Fruit fly (Drosophila melanogaster) ovary, adult (tissue): ENCODE data around the gene Toll-9.

ENCODE experiments used
- CG17801 ChIP-seq: fragments of 200-800 bp; optimal IDR thresholded peaks from 2 replicates; lab custom pipeline; 2019; ENCODE audit warnings: missing biosample characterization, mild to moderate bottlenecking, missing genetic modification characterization, moderate library complexity; ENCODE audit not compliant: partially characterized antibody

The Toll-9 gene

DNA sequence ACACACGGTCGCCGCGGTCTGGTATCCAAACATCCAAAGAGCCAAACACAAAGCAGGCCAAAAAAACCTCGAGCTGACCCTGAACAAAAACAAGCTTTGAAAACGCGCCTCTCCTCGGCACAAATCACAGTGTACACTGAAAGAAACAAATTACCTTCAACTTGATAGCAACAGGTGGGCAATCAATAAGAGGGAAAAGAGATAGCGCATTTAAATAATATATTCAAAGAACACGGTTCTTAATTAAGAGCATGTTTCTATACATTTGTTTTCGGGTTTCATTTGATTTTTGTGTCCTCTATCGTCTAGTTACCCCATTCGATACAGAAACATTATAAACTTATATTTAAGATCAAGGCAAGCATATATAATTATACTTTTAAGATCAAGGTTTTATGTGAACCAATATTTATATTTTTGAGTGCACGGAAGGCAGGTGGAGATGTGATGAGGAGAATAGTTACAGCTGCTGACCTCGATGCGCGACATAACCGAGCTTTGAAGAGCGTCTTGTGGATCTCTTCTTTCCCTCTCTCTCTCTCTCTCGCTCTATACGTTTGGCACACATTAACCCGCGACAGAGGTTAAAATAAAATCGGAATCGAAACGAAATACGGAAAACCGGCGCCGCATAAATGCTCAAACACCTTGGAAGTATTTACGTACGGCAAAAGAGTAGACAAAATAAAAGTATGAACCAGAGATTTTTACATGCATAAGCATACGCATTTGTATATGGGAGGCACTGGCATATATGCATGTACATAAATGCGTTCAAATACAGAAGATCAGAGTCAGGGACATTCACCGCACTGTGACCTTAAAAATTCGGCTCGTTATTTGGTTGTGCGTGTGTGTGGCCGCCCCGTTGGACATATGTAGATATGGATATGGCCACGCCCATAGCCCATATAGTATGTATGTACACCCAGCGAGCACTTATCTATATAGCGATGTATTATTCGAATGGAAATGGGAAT, 32.0 kb upstream of the Toll-9 start:
- TF ChIP-seq CG17801 (GFP tag; lab: Kevin White, UChicago): peak; percentile 60

DNA sequence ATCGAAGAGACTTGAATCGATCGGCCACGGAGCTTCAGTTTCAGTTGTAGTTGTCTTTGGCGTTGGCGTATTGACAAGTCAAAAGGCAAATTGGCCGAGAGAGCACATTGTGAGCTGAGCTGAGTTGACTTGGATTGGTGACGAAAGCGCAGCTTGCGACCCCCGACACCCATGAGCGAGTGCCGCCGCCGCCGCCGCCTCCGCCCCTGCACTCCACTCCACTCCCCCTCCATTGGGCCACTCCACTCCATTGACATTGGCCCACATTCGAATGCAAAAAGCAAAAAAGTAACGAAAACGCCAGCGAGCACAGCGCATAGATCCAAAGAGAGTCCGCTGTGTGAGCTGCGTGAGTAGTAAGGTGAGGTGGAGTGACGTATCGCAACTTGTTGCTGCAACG, 31.2 kb upstream of the Toll-9 start:
- TF ChIP-seq CG17801 (GFP tag; lab: Kevin White, UChicago): no peak

- TF ChIP-seq CG17801 (GFP tag; lab: Kevin White, UChicago): no peak
Observed at dm6 chr3L:20396047-20396446, 29.5 kb upstream of the Toll-9 start.

- TF ChIP-seq CG17801 (GFP tag; lab: Kevin White, UChicago): peak; percentile 75
Observed at dm6 chr3L:20395257-20395909, 28.9 kb upstream of the Toll-9 start.

dm6 chr3L:20393357-20393756, 26.8 kb upstream of the Toll-9 start, which contains the start of gene CG33969:
Gene CG33969, minus strand, starts transcription at chr3L:20393553.
- peak; percentile 2 for TF ChIP-seq CG17801 (GFP tag; lab: Kevin White, UChicago)

DNA sequence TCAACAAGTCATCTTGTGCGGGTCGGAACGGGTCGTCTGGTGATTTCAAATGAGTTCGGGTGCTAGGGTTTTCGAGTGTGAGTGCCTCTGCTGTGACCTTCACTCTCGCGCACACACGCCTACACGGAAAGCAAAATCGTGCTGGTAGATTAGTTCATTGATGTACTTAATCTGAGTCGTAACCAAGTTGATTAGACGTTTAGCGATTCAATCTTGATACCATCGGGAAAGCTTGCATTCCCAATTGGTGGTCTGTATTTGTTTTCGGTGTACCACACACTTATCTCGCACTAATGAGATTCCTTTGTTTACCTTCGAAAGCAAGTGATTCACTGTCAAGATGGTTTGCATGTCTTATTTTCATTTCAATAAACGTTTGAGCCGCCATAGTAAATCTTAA, 22.5 kb upstream of the Toll-9 start:
- no peak for TF ChIP-seq CG17801 (GFP tag; lab: Kevin White, UChicago)

DNA sequence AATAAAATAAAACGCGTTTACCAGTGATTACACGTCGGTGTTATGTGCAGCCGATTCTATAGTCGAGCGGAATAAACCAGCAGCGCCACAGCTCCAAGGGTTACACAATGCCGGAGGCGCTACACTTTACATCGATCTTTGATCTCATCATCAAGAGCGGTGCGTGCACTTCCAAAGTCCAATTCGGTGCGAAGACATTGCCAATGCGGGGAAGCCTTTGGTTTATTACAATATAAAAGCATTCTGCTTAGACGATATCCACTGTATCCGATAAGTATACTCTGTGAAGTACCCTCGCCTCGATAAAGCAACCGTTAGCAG, 21.3 kb upstream of the Toll-9 start:
- TF ChIP-seq CG17801 (GFP tag; lab: Kevin White, UChicago): no peak

dm6 chr3L:20387038-20387842, 20.7 kb upstream of the Toll-9 start:
- no peak for TF ChIP-seq CG17801 (GFP tag; lab: Kevin White, UChicago)

DNA sequence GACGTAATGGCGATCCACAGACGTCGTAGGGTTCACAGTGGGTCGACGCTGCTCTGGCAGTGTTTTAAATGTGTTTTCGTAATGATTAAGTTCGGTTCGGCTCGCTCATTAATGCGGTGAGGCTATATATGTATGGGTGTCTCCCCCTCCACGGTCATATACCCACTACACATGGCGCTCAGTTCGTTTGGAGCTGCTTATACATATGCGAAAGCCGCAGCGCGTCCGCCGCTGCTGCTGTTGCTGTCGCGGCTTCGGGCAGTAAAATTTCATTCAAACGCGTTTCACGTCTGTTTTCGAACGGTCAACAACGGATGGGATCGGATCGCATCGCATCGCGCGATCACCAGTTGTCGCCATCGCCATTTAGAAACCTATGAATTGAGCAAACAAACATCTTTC, 19.4 kb upstream of the Toll-9 start:
- no peak for TF ChIP-seq CG17801 (GFP tag; lab: Kevin White, UChicago)

dm6 chr3L:20385408-20385807, 18.9 kb upstream of the Toll-9 start:
- no peak for TF ChIP-seq CG17801 (GFP tag; lab: Kevin White, UChicago)

DNA sequence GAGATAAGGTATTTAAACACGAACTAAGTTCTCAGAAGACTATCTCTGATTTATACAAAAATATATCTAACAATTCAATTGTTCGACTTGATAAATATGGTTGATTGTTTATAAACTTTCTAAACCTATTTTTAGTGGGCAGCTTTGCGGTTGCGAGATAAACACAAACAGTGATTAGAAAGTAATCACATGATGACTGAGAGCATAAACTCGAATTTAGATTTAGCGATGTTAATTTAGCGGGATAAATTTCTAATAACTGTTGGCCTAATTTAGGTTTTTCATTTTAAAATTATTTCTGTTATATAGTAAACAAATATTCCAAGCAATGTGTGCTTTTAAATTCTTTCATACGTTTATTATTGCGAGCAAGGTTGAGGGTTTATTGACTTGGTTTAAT, 18.5 kb upstream of the Toll-9 start:
- TF ChIP-seq CG17801 (GFP tag; lab: Kevin White, UChicago): no peak

DNA sequence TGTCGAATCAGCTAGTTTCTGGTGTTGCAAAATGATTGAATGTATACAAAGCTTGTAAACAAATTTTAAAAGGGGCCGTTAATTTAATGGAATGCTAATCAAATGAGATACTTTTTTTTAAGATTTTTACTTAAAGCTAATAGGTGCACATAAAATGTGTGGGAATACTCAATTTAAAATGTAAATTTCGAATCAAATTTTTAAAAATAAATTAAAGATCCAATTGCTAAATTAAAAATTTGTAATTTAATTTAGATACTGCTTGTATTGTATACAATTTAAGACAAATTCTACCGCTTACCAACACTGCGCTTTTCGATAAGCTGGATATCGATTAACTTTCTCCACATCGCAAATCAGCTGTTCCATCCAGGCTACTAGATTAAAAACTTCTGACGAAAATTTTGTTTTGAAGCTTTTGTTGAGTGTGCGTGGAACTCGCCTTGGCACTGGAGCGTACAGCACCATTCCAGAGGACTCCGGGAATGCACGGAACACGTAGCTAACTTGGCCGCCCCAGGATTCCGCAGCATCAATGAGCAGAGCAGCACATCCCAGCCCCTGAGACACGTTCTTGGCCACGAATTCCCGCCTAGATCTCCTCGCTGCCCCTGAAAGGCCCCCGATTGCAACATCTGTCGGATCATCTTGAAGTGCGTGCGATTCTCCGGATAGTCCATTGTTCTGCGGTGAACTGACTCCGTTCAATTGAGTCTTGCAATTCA, 17.7 kb upstream of the Toll-9 start, which contains the start of the genes CG5498 and fbl:
TSS of gene CG5498 (minus strand) at position 24 of the 725 bp plus-strand sequence.
TSS of gene fbl (plus strand) at position 344 of the 725 bp plus-strand sequence.
- peak; percentile 76 for TF ChIP-seq CG17801 (GFP tag; lab: Kevin White, UChicago)

- TF ChIP-seq CG17801 (GFP tag; lab: Kevin White, UChicago): no peak
Observed at dm6 chr3L:20379496-20379895, 13.0 kb upstream of the Toll-9 start.

DNA sequence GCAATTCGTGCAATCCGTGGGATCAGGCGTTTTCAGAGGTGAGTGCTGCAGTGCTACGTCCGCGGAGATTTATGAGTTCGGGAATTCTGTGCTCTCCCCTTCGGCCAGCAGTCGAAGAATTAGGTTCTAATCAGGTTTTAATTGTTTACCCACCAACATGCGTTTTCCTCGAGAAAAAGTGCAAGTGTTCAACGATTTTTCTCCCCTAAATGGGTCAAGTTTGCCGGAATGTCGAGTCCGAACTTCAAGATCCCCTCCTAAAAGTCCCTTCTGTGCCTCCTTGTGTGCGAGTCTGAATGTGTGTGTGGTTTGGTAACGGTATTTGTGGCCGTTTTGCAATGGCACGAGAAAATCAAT, 10.0 kb upstream of the Toll-9 start:
- no peak for TF ChIP-seq CG17801 (GFP tag; lab: Kevin White, UChicago)
